Worm (Caenorhabditis elegans) whole organism, young adult: ENCODE results near the gene srbc-19.

Experiments
- F57C9.4 ChIP-seq: sonication (generic microtip); optimal IDR thresholded peaks from 2 replicates; lab custom pipeline; 2017; ENCODE audit warnings: mild to moderate bottlenecking, missing genetic modification characterization, missing compliant biosample characterization
- T26A5.8 ChIP-seq: sonication (generic microtip); optimal IDR thresholded peaks from 2 replicates; lab custom pipeline; 2016; ENCODE audit warnings: missing genetic modification characterization, missing compliant biosample characterization
- ZK185.1 ChIP-seq: sonication (generic microtip); optimal IDR thresholded peaks from 2 replicates; lab custom pipeline; 2016; ENCODE audit warnings: mild to moderate bottlenecking, missing genetic modification characterization, missing compliant biosample characterization; ENCODE audit not compliant: poor library complexity, severe bottlenecking
- tlf-1 ChIP-seq: fragments of 200-800 bp; sonication (Bioruptor generic); optimal IDR thresholded peaks from 2 replicates; lab custom pipeline; 2018; ENCODE audit warnings: mild to moderate bottlenecking, missing genetic modification characterization, missing compliant biosample characterization

Gene srbc-19

ce11 chrV:2118574-2118973 is 48.0 kb downstream of the srbc-19 start, which contains the start of gene bgnt-1.2 (continued):
- TF ChIP-seq tlf-1 (GFP tag; lab: Kevin White, UChicago) (no peak), F57C9.4 (no peak), T26A5.8 (tag; lab: Kevin White, UChicago) (no peak), ZK185.1 (tag; lab: Kevin White, UChicago) (no peak)
